Fruit fly (Drosophila melanogaster) whole organism: Measurements from ENCODE around the gene miple2.

Experiments used
- CG8478 ChIP-seq: fragments of >200 bp; optimal IDR thresholded peaks from 2 replicates; lab custom pipeline; 2018; ENCODE audit warnings: inconsistent platforms
- Dll ChIP-seq: fragments of >200 bp; optimal IDR thresholded peaks from 2 replicates; lab custom pipeline; 2017
- EcR ChIP-seq, 2 experiments: fragments of >200 bp; optimal IDR thresholded peaks; 2 replicates each; lab custom pipeline; 2017; ENCODE audit warnings: missing biosample characterization in 2 of 2, missing genetic modification characterization in 2 of 2, missing genetic modification reagents in 2 of 2
- pan ChIP-seq: fragments of >200 bp; optimal IDR thresholded peaks from 2 replicates; lab custom pipeline; 2017
- psq ChIP-seq: fragments of >200 bp; optimal IDR thresholded peaks from 2 replicates; lab custom pipeline; 2017
- usp ChIP-seq: fragments of >200 bp; optimal IDR thresholded peaks from 2 replicates; lab custom pipeline; 2017; ENCODE audit warnings: missing biosample characterization, missing genetic modification characterization, mixed read lengths

DNA sequence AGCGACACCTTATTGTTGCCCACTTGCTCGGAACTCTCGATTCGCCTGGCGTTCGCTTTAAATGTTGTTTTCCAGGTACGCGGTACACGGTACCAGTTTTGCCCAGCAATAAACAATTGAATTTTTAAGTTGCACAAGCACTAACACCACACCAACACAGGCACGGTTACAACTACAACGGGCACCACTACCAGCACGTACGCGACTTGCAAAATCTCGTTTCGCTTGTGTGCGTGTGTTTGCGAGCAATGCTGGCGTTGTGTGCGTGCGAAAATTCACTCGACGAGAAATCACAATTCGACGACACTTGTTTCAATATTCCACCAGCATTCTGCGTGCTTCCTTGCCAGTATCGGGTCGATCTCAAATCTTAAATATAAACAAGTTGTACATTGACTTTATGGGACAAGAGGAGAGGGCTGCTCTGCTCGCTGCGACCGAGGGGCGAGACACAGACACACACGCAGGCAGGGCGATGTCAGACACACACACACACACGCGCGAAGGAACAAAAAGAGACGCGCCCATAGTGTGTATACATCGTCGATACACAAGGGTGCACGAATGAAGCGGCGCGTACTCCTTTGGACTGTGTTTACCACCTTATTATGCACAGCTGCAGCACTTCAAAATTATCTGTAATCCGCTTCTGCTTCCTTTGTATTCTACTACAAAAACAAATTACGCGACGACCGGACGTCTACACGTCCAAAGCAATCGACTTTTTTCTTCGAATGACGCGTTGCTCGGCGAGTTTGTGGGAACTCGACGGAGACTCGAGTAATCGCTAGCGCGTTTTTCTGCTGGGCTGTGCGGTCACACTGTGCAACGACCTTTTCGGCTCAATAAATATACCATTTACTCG is 48.4 kb downstream of the miple2 start, which contains the start of gene fwd:
- TF ChIP-seq Dll (lab: Kevin White, UChicago) (no peak), CG8478 (lab: Kevin White, UChicago) (peak; percentile 88), usp (GFP tag; lab: Kevin White, UChicago) (no peak), psq (lab: Kevin White, UChicago) (no peak), EcR (GFP tag; optimal IDR thresholded peaks at IDR 0.05; lab: Kevin White, UChicago) (no peak), pan (no peak)
